Fruit fly (Drosophila melanogaster): Measurements from ENCODE around the gene ncd.

Gene ncd

DNA sequence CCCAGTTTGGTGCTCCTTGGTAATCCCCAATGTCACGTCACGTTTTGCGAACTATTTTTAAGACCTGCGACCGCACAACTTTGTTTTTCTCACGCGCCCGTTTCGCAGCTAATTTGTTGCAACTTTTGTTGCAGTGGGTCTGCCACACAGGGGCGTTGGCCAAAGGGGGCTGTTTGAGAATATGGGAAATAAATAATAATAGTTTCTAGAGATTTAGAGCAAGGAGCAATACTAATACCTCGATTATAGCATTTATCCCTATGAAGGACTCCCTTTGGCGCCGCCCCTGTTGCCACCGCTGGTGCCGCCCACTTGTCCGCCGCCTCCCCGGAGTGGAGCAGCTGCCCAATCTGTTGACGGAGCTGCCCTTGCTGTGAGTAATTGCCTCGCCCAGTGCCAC, 51.7 kb downstream of the ncd start (continued):
- TF ChIP-seq Optix (GFP tag; IDR thresholded peaks at IDR 0.05) (peak; percentile 25; the same call in 1 of the 3 replicates), Xbp1 (GFP tag; optimal IDR thresholded peaks at IDR 0.05) (peak; percentile 31), Dip3 (GFP tag; optimal IDR thresholded peaks at IDR 0.05) (no peak), CG6683 (GFP tag; optimal IDR thresholded peaks at IDR 0.05) (no peak), Med (GFP tag) (peak; percentile 55), Sox102F (GFP tag; optimal IDR thresholded peaks at IDR 0.05) (no peak), chm (GFP tag; IDR thresholded peaks at IDR 0.05) (0 out of 2 replicates have a peak, but pooled peaks have one; percentile 22), fd96Cb (tag; optimal IDR thresholded peaks at IDR 0.05) (peak; percentile 1), CG3065 (GFP tag; optimal IDR thresholded peaks at IDR 0.05) (no peak), Rfx (GFP tag; IDR thresholded peaks at IDR 0.05) (peak; percentile 48; the same call in 1 of the 2 replicates), CG7372 (GFP tag; IDR thresholded peaks at IDR 0.05) (0 out of 2 replicates have a peak, but pooled peaks have one; percentile 42), hkb (optimal IDR thresholded peaks at IDR 0.05) (no peak), hkb (GFP tag; IDR thresholded peaks at IDR 0.05) (0 out of 2 replicates have a peak, but pooled peaks have one; percentile 14), lmd (GFP tag; IDR thresholded peaks at IDR 0.05) (peak; percentile 40; the same call in 1 of the 2 replicates), CG17568 (GFP tag; optimal IDR thresholded peaks at IDR 0.05) (no peak), nerfin-2 (GFP tag; IDR thresholded peaks at IDR 0.05; ENCODE audit: partially characterized antibody) (no peak), tgo (GFP tag; IDR thresholded peaks at IDR 0.05) (peak; percentile 44; the same call in 2 of the 3 replicates), bsh (GFP tag; optimal IDR thresholded peaks at IDR 0.05) (peak in 1 of 2 experiments; percentile 4), ATbp (GFP tag; optimal IDR thresholded peaks at IDR 0.05) (peak; percentile 46), z (GFP tag; IDR thresholded peaks at IDR 0.05) (0 out of 3 replicates have a peak, but pooled peaks have one; percentile 18), Fer1 (GFP tag; optimal IDR thresholded peaks at IDR 0.05) (no peak), usp (GFP tag; optimal IDR thresholded peaks at IDR 0.05) (no peak), pzg (GFP tag; optimal IDR thresholded peaks at IDR 0.05) (no peak), CG11696 (GFP tag; IDR thresholded peaks at IDR 0.05) (no peak), CG9727 (GFP tag; optimal IDR thresholded peaks at IDR 0.05) (no peak), CG14441 (GFP tag; IDR thresholded peaks at IDR 0.05) (peak; percentile 66), HLH3B (GFP tag; IDR thresholded peaks at IDR 0.05) (peak; percentile 45; the same call in 1 of the 2 replicates)

Data from whole organism, embryonic.